Worm (Caenorhabditis elegans) whole organism, L2 larva: ENCODE results near the gene glb-28.

ENCODE experiments used
- C34F6.9 ChIP-seq: fragments of 150-350 bp; optimal IDR thresholded peaks from 2 replicates; lab custom pipeline; 2014; ENCODE audit warnings: missing biosample characterization, missing genetic modification characterization
- F13H6.1 ChIP-seq: sonication (generic microtip); optimal IDR thresholded peaks from 2 replicates; lab custom pipeline; 2016; ENCODE audit warnings: missing genetic modification characterization, missing compliant biosample characterization
- R02D3.7 ChIP-seq: fragments of 150-350 bp; optimal IDR thresholded peaks from 2 replicates; lab custom pipeline; 2014; ENCODE audit warnings: missing biosample characterization, missing genetic modification characterization
- Y55F3AM.14 ChIP-seq: fragments of 200-800 bp; sonication (Bioruptor generic); optimal IDR thresholded peaks from 2 replicates; lab custom pipeline; 2018; ENCODE audit warnings: mild to moderate bottlenecking, missing genetic modification characterization, missing compliant biosample characterization
- ZK546.5 ChIP-seq: sonication (generic microtip); optimal IDR thresholded peaks from 2 replicates; lab custom pipeline; 2017; ENCODE audit warnings: missing biosample characterization, missing genetic modification characterization
- alr-1 ChIP-seq: fragments of 150-350 bp; optimal IDR thresholded peaks from 2 replicates; lab custom pipeline; 2014; ENCODE audit warnings: missing biosample characterization, missing genetic modification characterization
- aly-2 ChIP-seq: fragments of 150-350 bp; optimal IDR thresholded peaks from 2 replicates; lab custom pipeline; 2014; ENCODE audit warnings: missing biosample characterization, missing genetic modification characterization
- ama-1 ChIP-seq: fragments of 150-350 bp; optimal IDR thresholded peaks from 2 replicates; lab custom pipeline; 2018; ENCODE audit warnings: inconsistent platforms
- blmp-1 ChIP-seq: sonication (generic microtip); optimal IDR thresholded peaks from 2 replicates; lab custom pipeline; 2017; ENCODE audit warnings: missing genetic modification characterization, mild to moderate bottlenecking, missing compliant biosample characterization, antibody characterized with exemption, moderate library complexity; ENCODE audit not compliant: insufficient read depth
- ceh-16 ChIP-seq: fragments of 150-350 bp; optimal IDR thresholded peaks from 2 replicates; lab custom pipeline; 2014; ENCODE audit warnings: missing biosample characterization, missing genetic modification characterization
- ceh-82 ChIP-seq: fragments of 150-350 bp; optimal IDR thresholded peaks from 2 replicates; lab custom pipeline; 2014; ENCODE audit warnings: missing biosample characterization, missing genetic modification characterization
- crh-2 ChIP-seq: sonication (generic microtip); optimal IDR thresholded peaks from 2 replicates; lab custom pipeline; 2017; ENCODE audit warnings: missing biosample characterization, missing genetic modification characterization
- dmd-4 ChIP-seq: sonication (generic microtip); optimal IDR thresholded peaks from 2 replicates; lab custom pipeline; 2017; ENCODE audit warnings: missing biosample characterization, missing genetic modification characterization
- egl-27 ChIP-seq: sonication (generic microtip); optimal IDR thresholded peaks from 3 replicates; lab custom pipeline; 2017; ENCODE audit warnings: missing biosample characterization, missing genetic modification reagents, missing genetic modification characterization
- elt-1 ChIP-seq: fragments of 150-350 bp; optimal IDR thresholded peaks from 2 replicates; lab custom pipeline; 2014; ENCODE audit warnings: missing biosample characterization, missing genetic modification characterization
- elt-3 ChIP-seq: sonication (generic microtip); optimal IDR thresholded peaks from 2 replicates; lab custom pipeline; 2017; ENCODE audit warnings: missing biosample characterization, missing genetic modification characterization
- fos-1 ChIP-seq: fragments of 150-350 bp; optimal IDR thresholded peaks from 2 replicates; lab custom pipeline; 2014; ENCODE audit warnings: missing biosample characterization, missing genetic modification characterization
- gmeb-1 ChIP-seq: fragments of 150-350 bp; optimal IDR thresholded peaks from 2 replicates; lab custom pipeline; 2014; ENCODE audit warnings: missing biosample characterization, missing genetic modification characterization
- lin-11 ChIP-seq: fragments of 150-350 bp; sonication (generic microtip); optimal IDR thresholded peaks from 2 replicates; lab custom pipeline; 2014; ENCODE audit warnings: missing biosample characterization, missing genetic modification characterization, inconsistent platforms, mixed read lengths
- lin-13 ChIP-seq: fragments of 150-350 bp; optimal IDR thresholded peaks from 2 replicates; lab custom pipeline; 2014; ENCODE audit warnings: missing biosample characterization, missing genetic modification reagents, missing genetic modification characterization
- lin-39 ChIP-seq: fragments of 150-350 bp; optimal IDR thresholded peaks from 2 replicates; lab custom pipeline; 2014; ENCODE audit warnings: missing biosample characterization, missing genetic modification reagents, missing genetic modification characterization
- lsy-2 ChIP-seq, 2 experiments: fragments of 150-350 bp in 1 of 2; sonication (generic microtip) in 1 of 2; optimal IDR thresholded peaks; 2 replicates each; lab custom pipeline; 2014 to 2017; ENCODE audit warnings: missing biosample characterization in 2 of 2, missing genetic modification characterization in 2 of 2
- mab-5 ChIP-seq: fragments of 150-350 bp; optimal IDR thresholded peaks from 2 replicates; lab custom pipeline; 2014; ENCODE audit warnings: missing biosample characterization, missing genetic modification characterization
- mbf-1 ChIP-seq: sonication (generic microtip); optimal IDR thresholded peaks from 2 replicates; lab custom pipeline; 2017; ENCODE audit warnings: missing biosample characterization, missing genetic modification characterization
- mdl-1 ChIP-seq, 2 experiments: fragments of 150-350 bp in 1 of 2; sonication (generic microtip) in 1 of 2; optimal IDR thresholded peaks; 2 replicates each; lab custom pipeline; 2017; ENCODE audit warnings: missing biosample characterization in 2 of 2, missing genetic modification characterization in 2 of 2
- nhr-10 ChIP-seq: sonication (generic microtip); optimal IDR thresholded peaks from 2 replicates; lab custom pipeline; 2017; ENCODE audit warnings: missing biosample characterization, missing genetic modification characterization
- nhr-11 ChIP-seq: fragments of 150-350 bp; optimal IDR thresholded peaks from 2 replicates; lab custom pipeline; 2014; ENCODE audit warnings: missing biosample characterization, missing genetic modification characterization
- nhr-12 ChIP-seq: fragments of 150-350 bp; optimal IDR thresholded peaks from 2 replicates; lab custom pipeline; 2014; ENCODE audit warnings: missing biosample characterization, missing genetic modification characterization
- nhr-129 ChIP-seq: fragments of 150-350 bp; optimal IDR thresholded peaks from 2 replicates; lab custom pipeline; 2014; ENCODE audit warnings: missing biosample characterization, missing genetic modification characterization
- nhr-21 ChIP-seq: fragments of 150-350 bp; optimal IDR thresholded peaks from 2 replicates; lab custom pipeline; 2014; ENCODE audit warnings: missing biosample characterization, missing genetic modification characterization
- nhr-23 ChIP-seq: fragments of 150-350 bp; optimal IDR thresholded peaks from 2 replicates; lab custom pipeline; 2014; ENCODE audit warnings: missing biosample characterization, missing genetic modification reagents, missing genetic modification characterization
- nhr-237 ChIP-seq: fragments of 150-350 bp; optimal IDR thresholded peaks from 2 replicates; lab custom pipeline; 2014; ENCODE audit warnings: missing biosample characterization, missing genetic modification characterization
- nhr-25 ChIP-seq: fragments of 150-350 bp; sonication (generic microtip); optimal IDR thresholded peaks from 3 replicates; lab custom pipeline; 2014; ENCODE audit warnings: missing biosample characterization, missing genetic modification characterization
- nhr-6 ChIP-seq: fragments of 150-350 bp; optimal IDR thresholded peaks from 2 replicates; lab custom pipeline; 2014; ENCODE audit warnings: missing biosample characterization, missing genetic modification characterization
- nhr-77 ChIP-seq: fragments of 150-350 bp; optimal IDR thresholded peaks from 2 replicates; lab custom pipeline; 2014; ENCODE audit warnings: missing biosample characterization, missing genetic modification characterization
- peb-1 ChIP-seq: fragments of 150-350 bp; optimal IDR thresholded peaks from 2 replicates; lab custom pipeline; 2014; ENCODE audit warnings: missing biosample characterization, missing genetic modification characterization
- sem-4 ChIP-seq: fragments of 150-350 bp; optimal IDR thresholded peaks from 2 replicates; lab custom pipeline; 2014; ENCODE audit warnings: missing biosample characterization, missing genetic modification reagents, missing genetic modification characterization
- skn-1 ChIP-seq: sonication (generic microtip); optimal IDR thresholded peaks from 2 replicates; lab custom pipeline; 2017; ENCODE audit warnings: missing biosample characterization, missing genetic modification characterization
- sma-3 ChIP-seq: sonication (generic microtip); optimal IDR thresholded peaks from 2 replicates; lab custom pipeline; 2016; ENCODE audit warnings: missing genetic modification reagents, missing genetic modification characterization, missing compliant biosample characterization
- sma-9 ChIP-seq, 2 experiments: fragments of 150-350 bp in 1 of 2; sonication (generic microtip) in 1 of 2; optimal IDR thresholded peaks; 2 replicates each; lab custom pipeline; 2014 to 2016; ENCODE audit warnings: missing genetic modification characterization in 2 of 2, mild to moderate bottlenecking in 1 of 2, missing biosample characterization in 1 of 2, missing compliant biosample characterization in 1 of 2, missing genetic modification reagents in 1 of 2, moderate library complexity in 1 of 2
- snpc-4 ChIP-seq: fragments of 150-350 bp; optimal IDR thresholded peaks from 2 replicates; lab custom pipeline; 2014; ENCODE audit warnings: missing biosample characterization, missing genetic modification characterization
- unc-39 ChIP-seq: fragments of 150-350 bp; optimal IDR thresholded peaks from 2 replicates; lab custom pipeline; 2014; ENCODE audit warnings: missing biosample characterization, missing genetic modification characterization
- unc-55 ChIP-seq: fragments of 150-350 bp; sonication (generic microtip); optimal IDR thresholded peaks from 3 replicates; lab custom pipeline; 2014; ENCODE audit warnings: missing biosample characterization, missing genetic modification reagents, missing genetic modification characterization
- unc-62 ChIP-seq: fragments of 150-350 bp; optimal IDR thresholded peaks from 2 replicates; lab custom pipeline; 2014; ENCODE audit warnings: missing biosample characterization, missing genetic modification reagents, missing genetic modification characterization
- zag-1 ChIP-seq: fragments of 150-350 bp; optimal IDR thresholded peaks from 2 replicates; lab custom pipeline; 2014; ENCODE audit warnings: missing biosample characterization, missing genetic modification characterization
- ztf-11 ChIP-seq: sonication (generic microtip); optimal IDR thresholded peaks from 2 replicates; lab custom pipeline; 2017; ENCODE audit warnings: missing biosample characterization, missing genetic modification characterization
- ztf-4 ChIP-seq: fragments of 150-350 bp; optimal IDR thresholded peaks from 2 replicates; lab custom pipeline; 2014; ENCODE audit warnings: missing biosample characterization, missing genetic modification characterization

Gene glb-28

DNA sequence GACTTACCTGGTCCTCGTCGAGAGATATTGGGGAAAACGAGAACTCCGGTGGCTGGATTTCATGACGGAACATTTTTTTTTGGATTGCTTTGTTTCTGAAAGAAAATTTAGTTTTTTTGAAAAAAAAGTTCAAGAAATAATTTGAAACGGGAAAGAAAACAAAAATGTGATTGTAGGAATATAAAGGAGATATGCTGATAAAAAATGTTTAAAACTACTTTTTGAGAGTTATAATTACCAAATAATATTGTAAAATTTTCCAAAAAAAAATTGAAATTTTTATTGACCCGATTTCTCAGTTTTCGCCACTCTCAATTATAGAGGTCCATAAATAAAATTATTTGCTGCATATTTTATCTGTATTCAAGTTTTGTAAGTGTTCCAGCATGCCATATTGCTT, at the start of gene glb-28:
Gene glb-28 (minus strand): TSS at position 101 of the 400 bp plus-strand sequence.
- TF ChIP-seq Y55F3AM.14 (GFP tag; lab: Kevin White, UChicago): no peak
- TF ChIP-seq nhr-237: no peak
- no peak for TF ChIP-seq nhr-23 (tag; lab: Kevin White, UChicago)
- TF ChIP-seq blmp-1 (tag; lab: Kevin White, UChicago): no peak
- TF ChIP-seq snpc-4 (tag; lab: Kevin White, UChicago): no peak
- no peak for TF ChIP-seq ceh-16
- TF ChIP-seq ztf-4: no peak
- TF ChIP-seq lin-13 (GFP tag; lab: Kevin White, UChicago): no peak
- TF ChIP-seq dmd-4: no peak
- TF ChIP-seq C34F6.9: no peak
- no peak for TF ChIP-seq zag-1 (tag; lab: Kevin White, UChicago)

DNA sequence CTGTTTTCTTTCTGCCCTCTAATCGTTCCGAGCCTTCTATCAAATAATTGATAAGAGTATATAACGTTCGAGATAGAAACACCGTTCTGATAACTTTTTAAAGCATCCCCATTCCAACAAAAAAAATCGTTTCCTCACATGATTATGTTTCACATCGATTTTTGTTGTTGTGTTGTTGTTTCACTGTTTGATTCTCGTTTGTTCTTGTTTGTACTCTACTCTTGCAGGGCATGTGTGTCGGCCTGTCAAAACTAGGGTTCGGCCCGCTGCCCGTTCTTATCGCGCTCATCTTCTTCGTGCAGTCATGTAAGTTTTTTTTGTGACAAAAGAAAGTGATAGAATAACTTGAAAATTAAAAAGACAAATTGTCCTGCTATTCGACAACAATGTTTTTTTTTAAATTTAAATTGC, 48.7 kb upstream of the glb-28 start, which contains the start of gene C33A11.2:
Gene C33A11.2 (plus strand): TSS at position 226 of the 411 bp plus-strand sequence.
- TF ChIP-seq sem-4 (no peak), elt-1 (tag; lab: Kevin White, UChicago) (no peak), fos-1 (tag; lab: Kevin White, UChicago) (peak; percentile 14), nhr-21 (no peak), blmp-1 (tag; lab: Kevin White, UChicago) (peak; percentile 33), crh-2 (tag; lab: Kevin White, UChicago) (no peak), nhr-23 (tag; lab: Kevin White, UChicago) (no peak), R02D3.7 (no peak)
- TF ChIP-seq, all 48 proteins: peak for 2

DNA sequence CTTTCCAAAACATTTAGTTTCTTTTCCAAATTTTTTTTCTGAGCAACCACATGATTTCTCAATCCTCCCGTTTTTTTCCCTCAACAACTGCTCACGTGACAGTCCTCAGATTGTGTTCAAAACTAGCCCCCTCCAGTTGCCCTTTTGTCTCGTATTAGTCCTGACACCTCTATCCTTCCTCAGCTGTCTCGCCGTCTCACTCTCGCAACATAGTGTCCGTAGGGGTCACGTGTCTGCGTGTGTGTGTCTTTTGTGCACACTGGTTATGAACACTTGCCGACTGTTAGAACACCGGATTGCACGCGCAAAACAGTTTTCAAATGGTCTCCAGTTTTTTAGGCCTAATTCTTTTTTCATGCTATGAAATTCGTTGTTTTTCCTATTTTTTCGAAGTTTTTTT, 48.2 kb upstream of the glb-28 start:
- TF ChIP-seq R02D3.7: no peak
- no peak for TF ChIP-seq skn-1 (tag; lab: Kevin White, UChicago)
- TF ChIP-seq sem-4: peak; percentile 88
- TF ChIP-seq egl-27 (tag; lab: Kevin White, UChicago): peak; percentile 81
- peak; percentile 87 for TF ChIP-seq nhr-6
- TF ChIP-seq ZK546.5 (tag; lab: Kevin White, UChicago): no peak
- no peak for TF ChIP-seq unc-39 (tag; lab: Kevin White, UChicago)
- TF ChIP-seq ama-1 (lab: Kevin White, UChicago): no peak
- TF ChIP-seq nhr-21: peak; percentile 56
- no peak for TF ChIP-seq nhr-10
- TF ChIP-seq sma-3 (GFP tag; lab: Kevin White, UChicago): peak; percentile 42
- no peak for TF ChIP-seq elt-3 (tag; lab: Kevin White, UChicago)
- no peak for TF ChIP-seq aly-2 (tag; lab: Kevin White, UChicago)
- TF ChIP-seq fos-1 (tag; lab: Kevin White, UChicago): peak; percentile 36
- TF ChIP-seq mdl-1 (tag; optimal IDR thresholded peaks at IDR 0.05; lab: Kevin White, UChicago): peak; percentile 82 to 88
- no peak for TF ChIP-seq blmp-1 (tag; lab: Kevin White, UChicago)
- no peak for TF ChIP-seq alr-1 (tag; lab: Kevin White, UChicago)
- TF ChIP-seq nhr-129 (tag; lab: Kevin White, UChicago): peak; percentile 93
- TF ChIP-seq snpc-4 (tag; lab: Kevin White, UChicago): peak; percentile 39
- TF ChIP-seq nhr-11: no peak
- peak; percentile 62 for TF ChIP-seq unc-62 (GFP tag; lab: Kevin White, UChicago)
- TF ChIP-seq zag-1 (tag; lab: Kevin White, UChicago): no peak
- TF ChIP-seq sma-9 (GFP tag; optimal IDR thresholded peaks at IDR 0.05; lab: Kevin White, UChicago): peak; percentile 92
- TF ChIP-seq sma-9 (tag; optimal IDR thresholded peaks at IDR 0.05; lab: Kevin White, UChicago): no peak
- no peak for TF ChIP-seq nhr-77 (tag; lab: Kevin White, UChicago)
- no peak for TF ChIP-seq ceh-82 (tag; lab: Kevin White, UChicago)
- peak; percentile 58 for TF ChIP-seq ztf-4
- peak; percentile 65 for TF ChIP-seq crh-2 (tag; lab: Kevin White, UChicago)
- peak; percentile 78 for TF ChIP-seq nhr-25 (tag; lab: Kevin White, UChicago)
- TF ChIP-seq lin-13 (GFP tag; lab: Kevin White, UChicago): peak; percentile 69
- TF ChIP-seq nhr-237: no peak
- peak; percentile 2 for TF ChIP-seq lin-11 (tag; lab: Kevin White, UChicago)
- no peak for TF ChIP-seq lin-39 (tag; lab: Kevin White, UChicago)
- no peak for TF ChIP-seq elt-1 (tag; lab: Kevin White, UChicago)
- TF ChIP-seq mbf-1: no peak
- TF ChIP-seq unc-55: peak; percentile 28
- TF ChIP-seq F13H6.1 (tag; lab: Kevin White, UChicago): peak; percentile 87
- no peak for TF ChIP-seq Y55F3AM.14 (GFP tag; lab: Kevin White, UChicago)
- TF ChIP-seq C34F6.9: peak; percentile 90
- TF ChIP-seq lsy-2 (tag; optimal IDR thresholded peaks at IDR 0.05; lab: Kevin White, UChicago): peak; percentile 15 to 79
- no peak for TF ChIP-seq nhr-12 (tag; lab: Kevin White, UChicago)
- no peak for TF ChIP-seq dmd-4
- peak; percentile 57 for TF ChIP-seq mab-5 (tag; lab: Kevin White, UChicago)
- no peak for TF ChIP-seq gmeb-1 (tag; lab: Kevin White, UChicago)
- no peak for TF ChIP-seq peb-1 (tag; lab: Kevin White, UChicago)
- TF ChIP-seq ztf-11 (tag; lab: Kevin White, UChicago): no peak
- peak; percentile 33 for TF ChIP-seq ceh-16
- no peak for TF ChIP-seq nhr-23 (tag; lab: Kevin White, UChicago)
